ENCODE assay signal across 3 fruit fly cellular contexts in genomic region chr2L:7289880-7290279, dm6.
A peak's percentile ranks its signal among the peaks of the same experiment; 100 is the strongest.
TF ChIP-seq lines count a peak whose summit lies in the region.

No protein-coding gene starts in this region.

- no peak for TF ChIP-seq CTCF in whole organism, embryonic (GFP tag; optimal IDR thresholded peaks at IDR 0.05; lab: Kevin White, UChicago)

TF ChIP-seq in whole organism, embryonic, 481 proteins besides CTCF, POLR2A, EP300 and RAD21:
- TF ChIP-seq D19A (tag; optimal IDR thresholded peaks at IDR 0.05; lab: Kevin White, UChicago) (no peak), CG4360 (GFP tag; IDR thresholded peaks at IDR 0.05; lab: Robert Waterston, UW) (peak; percentile 81), E2f1 (GFP tag; IDR thresholded peaks at IDR 0.05; lab: Robert Waterston, UW) (no peak), dysf (GFP tag; IDR thresholded peaks at IDR 0.05; lab: Robert Waterston, UW) (no peak), CG13624 (GFP tag; optimal IDR thresholded peaks at IDR 0.05; lab: Kevin White, UChicago) (no peak), CG9817 (tag; optimal IDR thresholded peaks at IDR 0.05; lab: Kevin White, UChicago) (no peak), Meics (GFP tag; optimal IDR thresholded peaks at IDR 0.05; lab: Kevin White, UChicago) (no peak), Sry-β (GFP tag; optimal IDR thresholded peaks at IDR 0.05; lab: Kevin White, UChicago) (peak; percentile 37), luna (GFP tag; optimal IDR thresholded peaks at IDR 0.05; lab: Kevin White, UChicago) (no peak), bigmax (GFP tag; optimal IDR thresholded peaks at IDR 0.05; lab: Kevin White, UChicago) (no peak), Ets65A (GFP tag; lab: Kevin White, UChicago) (peak; percentile 47)

TF ChIP-seq in whole organism, prepupa, 60 proteins besides CTCF, POLR2A, EP300 and RAD21:
- peak; percentile 37 for TF ChIP-seq Eip78C (GFP tag; lab: Kevin White, UChicago)
- peak; percentile 69 for TF ChIP-seq dsx (GFP tag; optimal IDR thresholded peaks at IDR 0.05; lab: Kevin White, UChicago; ENCODE audit: poor library complexity, severe bottlenecking)
- TF ChIP-seq CG3032 (tag; optimal IDR thresholded peaks at IDR 0.05; lab: Kevin White, UChicago), result no peak

TF ChIP-seq in whole organism, pupa, 21 proteins besides CTCF, POLR2A, EP300 and RAD21:
- TF ChIP-seq CG34367 (tag; optimal IDR thresholded peaks at IDR 0.05; lab: Kevin White, UChicago), result no peak
- 0 out of 3 replicates have a peak, but pooled peaks have one; percentile 39 for TF ChIP-seq CG4496 (GFP tag; IDR thresholded peaks at IDR 0.05; lab: Robert Waterston, UW)
